Worm (Caenorhabditis elegans): Measurements from ENCODE around the gene B0285.6.

- TF ChIP-seq daf-16 (GFP tag; optimal IDR thresholded peaks at IDR 0.05): no peak
- TF ChIP-seq daf-16 (tag; optimal IDR thresholded peaks at IDR 0.05): no peak
- no peak for TF ChIP-seq ceh-20 (GFP tag; IDR thresholded peaks at IDR 0.05)
- TF ChIP-seq egl-27 (tag; optimal IDR thresholded peaks at IDR 0.05): no peak
- no peak for TF ChIP-seq lin-13 (GFP tag; optimal IDR thresholded peaks at IDR 0.05)
- no peak for TF ChIP-seq nhr-11 (tag; optimal IDR thresholded peaks at IDR 0.05)
- no peak for TF ChIP-seq unc-130 (GFP tag; optimal IDR thresholded peaks at IDR 0.05)
- no peak for TF ChIP-seq lin-38 (GFP tag; IDR thresholded peaks at IDR 0.05)
These were observed 30.9 kb downstream of the B0285.6 start for ce11 chrIII:4380835-4381234.

Measured in whole organism, L4 larva.